Fruit fly (Drosophila melanogaster) whole organism, embryonic: ENCODE measurements around the gene CG32075.

Experiments
- Ada2b ChIP-seq: fragments of 200-800 bp; sonication (Bioruptor generic); IDR thresholded peaks from 2 replicates; pipeline ENCODE4 v1.3.6; 2022; ENCODE audit warnings: missing biosample characterization, missing genetic modification characterization
- Bdp1 ChIP-seq: fragments of 200-800 bp; sonication (Bioruptor generic); optimal IDR thresholded peaks from 3 replicates; lab custom pipeline; 2016; ENCODE audit warnings: missing biosample characterization, missing genetic modification characterization
- CG10543 ChIP-seq: fragments of 200-800 bp; sonication (Bioruptor generic); optimal IDR thresholded peaks from 3 replicates; lab custom pipeline; 2017; ENCODE audit warnings: missing biosample characterization, mild to moderate bottlenecking, missing genetic modification characterization, moderate library complexity
- CG12071 ChIP-seq: fragments of 200-800 bp; sonication (Bioruptor generic); optimal IDR thresholded peaks from 3 replicates; lab custom pipeline; 2018; ENCODE audit warnings: missing biosample characterization, mild to moderate bottlenecking, missing genetic modification characterization
- CG12744 ChIP-seq: fragments of 200-800 bp; sonication (Bioruptor generic); optimal IDR thresholded peaks from 2 replicates; lab custom pipeline; 2016; ENCODE audit warnings: missing biosample characterization, missing genetic modification characterization
- CG12942 ChIP-seq: fragments of 200-800 bp; sonication (Bioruptor generic); optimal IDR thresholded peaks from 3 replicates; lab custom pipeline; 2016; ENCODE audit warnings: missing biosample characterization, missing genetic modification characterization
- CG14860 ChIP-seq: fragments of 200-800 bp; sonication (Bioruptor generic); IDR thresholded peaks from 3 replicates; pipeline ENCODE4 v1.3.6; 2022; ENCODE audit warnings: missing biosample characterization, missing genetic modification characterization; ENCODE audit not compliant: partially characterized antibody
- CG1529 ChIP-seq: fragments of 200-800 bp; sonication (Bioruptor generic); optimal IDR thresholded peaks from 3 replicates; lab custom pipeline; 2018; ENCODE audit warnings: missing biosample characterization, missing genetic modification characterization
- CG15479 ChIP-seq: fragments of 200-800 bp; sonication (Bioruptor generic); optimal IDR thresholded peaks from 3 replicates; lab custom pipeline; 2019; ENCODE audit warnings: missing biosample characterization, mild to moderate bottlenecking, missing genetic modification characterization, moderate library complexity
- CG15514 ChIP-seq: fragments of 200-800 bp; sonication (Bioruptor generic); optimal IDR thresholded peaks from 3 replicates; lab custom pipeline; 2017; ENCODE audit warnings: missing biosample characterization, missing genetic modification characterization, mild to moderate bottlenecking, moderate library complexity, missing genetic modification reagents
- CG16813 ChIP-seq: fragments of 200-800 bp; sonication (Bioruptor generic); IDR thresholded peaks from 3 replicates; pipeline ENCODE4 v1.3.6; 2022; ENCODE audit warnings: missing biosample characterization, missing genetic modification characterization; ENCODE audit not compliant: partially characterized antibody
- CG16815 ChIP-seq: fragments of 200-800 bp; sonication (Bioruptor generic); optimal IDR thresholded peaks from 3 replicates; lab custom pipeline; 2017; ENCODE audit warnings: missing biosample characterization, mild to moderate bottlenecking, missing genetic modification characterization
- CG16863 ChIP-seq: fragments of 200-800 bp; sonication (Bioruptor generic); optimal IDR thresholded peaks from 3 replicates; lab custom pipeline; 2016; ENCODE audit warnings: missing biosample characterization, missing genetic modification characterization
- CG17328 ChIP-seq: fragments of 200-800 bp; sonication (Bioruptor generic); IDR thresholded peaks from 2 replicates; pipeline ENCODE4 v1.3.6; 2022; ENCODE audit warnings: missing biosample characterization, missing genetic modification characterization
- CG17802 ChIP-seq: fragments of 200-800 bp; sonication (Bioruptor generic); optimal IDR thresholded peaks from 2 replicates; lab custom pipeline; 2018; ENCODE audit warnings: missing biosample characterization, mild to moderate bottlenecking, missing genetic modification characterization, moderate library complexity
- CG17829 ChIP-seq: fragments of 200-800 bp; optimal IDR thresholded peaks from 2 replicates; lab custom pipeline; 2019; ENCODE audit warnings: missing biosample characterization, mild to moderate bottlenecking, missing genetic modification characterization, moderate library complexity
- CG18619 ChIP-seq: fragments of 200-800 bp; sonication (Bioruptor generic); optimal IDR thresholded peaks from 3 replicates; lab custom pipeline; 2017; ENCODE audit warnings: missing biosample characterization, mild to moderate bottlenecking, missing genetic modification characterization
- CG3065 ChIP-seq: fragments of 200-800 bp; sonication (Bioruptor generic); optimal IDR thresholded peaks from 2 replicates; lab custom pipeline; 2016; ENCODE audit warnings: missing biosample characterization, missing genetic modification characterization
- CG3281 ChIP-seq: fragments of 200-800 bp; sonication (Bioruptor generic); optimal IDR thresholded peaks from 3 replicates; lab custom pipeline; 2017; ENCODE audit warnings: missing biosample characterization, mild to moderate bottlenecking, missing genetic modification characterization
- CG3838 ChIP-seq: fragments of 200-800 bp; sonication (Bioruptor generic); optimal IDR thresholded peaks from 3 replicates; lab custom pipeline; 2016; ENCODE audit warnings: missing biosample characterization, missing genetic modification characterization
- CG4282 ChIP-seq: fragments of 200-800 bp; sonication (Bioruptor generic); optimal IDR thresholded peaks from 2 replicates; lab custom pipeline; 2016; ENCODE audit warnings: missing biosample characterization, missing genetic modification characterization
- CG7928 ChIP-seq: fragments of 200-800 bp; sonication (Bioruptor generic); optimal IDR thresholded peaks from 2 replicates; lab custom pipeline; 2017; ENCODE audit warnings: missing biosample characterization, mild to moderate bottlenecking, missing genetic modification characterization
- CG8765 ChIP-seq: fragments of 200-800 bp; sonication (Bioruptor generic); IDR thresholded peaks from 2 replicates; pipeline ENCODE4 v1.3.6; 2022; ENCODE audit warnings: missing biosample characterization, missing genetic modification characterization
- CG9215 ChIP-seq: fragments of 200-800 bp; sonication (Bioruptor generic); IDR thresholded peaks from 2 replicates; pipeline ENCODE4 v1.3.6; 2022; ENCODE audit warnings: missing biosample characterization, missing genetic modification characterization
- CG9932 ChIP-seq: fragments of 200-800 bp; sonication (Bioruptor generic); IDR thresholded peaks from 2 replicates; pipeline ENCODE4 v1.3.6; 2022; ENCODE audit warnings: missing biosample characterization, missing genetic modification characterization
- Chrac-16 ChIP-seq: fragments of 200-800 bp; sonication (Bioruptor generic); optimal IDR thresholded peaks from 3 replicates; lab custom pipeline; 2016; ENCODE audit warnings: missing biosample characterization, missing genetic modification characterization
- D19A ChIP-seq: fragments of 200-800 bp; optimal IDR thresholded peaks from 3 replicates; lab custom pipeline; 2019; ENCODE audit warnings: missing biosample characterization, mild to moderate bottlenecking, missing genetic modification characterization, moderate library complexity
- ERR ChIP-seq: fragments of 200-800 bp; sonication (Bioruptor generic); optimal IDR thresholded peaks from 2 replicates; lab custom pipeline; 2016; ENCODE audit warnings: missing biosample characterization, missing genetic modification characterization
- Ets65A ChIP-seq: fragments of 200-800 bp; sonication (Bioruptor generic); peaks from one replicate; lab custom pipeline; 2016; ENCODE audit warnings: missing biosample characterization, missing genetic modification characterization
- Hr51 ChIP-seq, 2 experiments: fragments of 200-800 bp; sonication (Bioruptor generic); optimal IDR thresholded peaks; 2 replicates in 1 of 2; 3 replicates in 1 of 2; lab custom pipeline; 2016 to 2018; ENCODE audit warnings: missing biosample characterization in 2 of 2, missing genetic modification characterization in 2 of 2, mild to moderate bottlenecking in 1 of 2, moderate library complexity in 1 of 2
- Oli ChIP-seq: fragments of 200-800 bp; sonication (Bioruptor generic); optimal IDR thresholded peaks from 2 replicates; lab custom pipeline; 2018; ENCODE audit warnings: missing biosample characterization, mild to moderate bottlenecking, missing genetic modification characterization, moderate library complexity
- Ptx1 ChIP-seq: fragments of 200-800 bp; sonication (Bioruptor generic); IDR thresholded peaks from 2 replicates; pipeline ENCODE4 v1.3.6; 2022; ENCODE audit warnings: missing biosample characterization, missing genetic modification characterization
- Sox100B ChIP-seq: fragments of 200-800 bp; sonication (Bioruptor generic); optimal IDR thresholded peaks from 3 replicates; lab custom pipeline; 2018; ENCODE audit warnings: missing biosample characterization, mild to moderate bottlenecking, missing genetic modification characterization
- Spps ChIP-seq: fragments of 200-800 bp; sonication (Bioruptor generic); optimal IDR thresholded peaks from 2 replicates; lab custom pipeline; 2018; ENCODE audit warnings: missing biosample characterization, mild to moderate bottlenecking, missing genetic modification characterization
- TFAM ChIP-seq: fragments of 200-800 bp; sonication (Bioruptor generic); optimal IDR thresholded peaks from 2 replicates; lab custom pipeline; 2017; ENCODE audit warnings: missing biosample characterization, missing genetic modification characterization, inconsistent platforms
- Trl ChIP-seq, 3 experiments: fragments of >200 bp in 2 of 3; fragments of 200-800 bp in 1 of 3; sonication (Bioruptor generic) in 1 of 3; optimal IDR thresholded peaks; 2 replicates in 1 of 3; 3 replicates in 2 of 3; lab custom pipeline; 2016 to 2017; ENCODE audit warnings: missing biosample characterization in 1 of 3, missing genetic modification characterization in 1 of 3
- bab2 ChIP-seq: fragments of 200-800 bp; sonication (Bioruptor generic); optimal IDR thresholded peaks from 2 replicates; lab custom pipeline; 2016; ENCODE audit warnings: missing biosample characterization, missing genetic modification characterization
- chn ChIP-seq: fragments of 200-800 bp; sonication (Bioruptor generic); optimal IDR thresholded peaks from 2 replicates; lab custom pipeline; 2016; ENCODE audit warnings: missing biosample characterization, missing genetic modification characterization
- esg ChIP-seq: fragments of 200-800 bp; sonication (Bioruptor generic); conservative IDR thresholded peaks from 2 replicates; pipeline ENCODE4 v1.3.6; 2022; ENCODE audit warnings: missing biosample characterization, missing genetic modification characterization
- ewg ChIP-seq: fragments of 200-800 bp; sonication (Bioruptor generic); optimal IDR thresholded peaks from 3 replicates; lab custom pipeline; 2017; ENCODE audit warnings: mild to moderate bottlenecking, missing biosample characterization, missing genetic modification reagents, missing genetic modification characterization
- ftz-f1 ChIP-seq: fragments of 200-800 bp; sonication (Bioruptor generic); optimal IDR thresholded peaks from 2 replicates; lab custom pipeline; 2016; ENCODE audit warnings: missing biosample characterization, missing genetic modification characterization
- gfzf ChIP-seq: fragments of 200-800 bp; sonication (Bioruptor generic); optimal IDR thresholded peaks from 2 replicates; lab custom pipeline; 2016; ENCODE audit warnings: missing biosample characterization, mild to moderate bottlenecking, missing genetic modification characterization, moderate library complexity
- gsb ChIP-seq: fragments of 200-800 bp; sonication (Bioruptor generic); IDR thresholded peaks from 2 replicates; pipeline ENCODE4 v1.3.6; 2022; ENCODE audit warnings: missing biosample characterization, missing genetic modification characterization
- jigr1 ChIP-seq: fragments of 200-800 bp; sonication (Bioruptor generic); IDR thresholded peaks from 3 replicates; pipeline ENCODE4 v1.3.6; 2022; ENCODE audit warnings: missing biosample characterization, missing genetic modification characterization
- ken ChIP-seq: fragments of 200-800 bp; sonication (Bioruptor generic); IDR thresholded peaks from 3 replicates; pipeline ENCODE4 v1.3.6; 2022; ENCODE audit warnings: missing biosample characterization, missing genetic modification characterization
- phol ChIP-seq: fragments of 200-800 bp; sonication (Bioruptor generic); optimal IDR thresholded peaks from 3 replicates; lab custom pipeline; 2018; ENCODE audit warnings: missing biosample characterization, mild to moderate bottlenecking, missing genetic modification characterization, moderate library complexity
- sna ChIP-seq: fragments of 200-800 bp; sonication (Bioruptor generic); IDR thresholded peaks from 2 replicates; pipeline ENCODE4 v1.3.6; 2022; ENCODE audit warnings: missing biosample characterization, missing genetic modification characterization; ENCODE audit not compliant: partially characterized antibody
- stc ChIP-seq: fragments of 200-800 bp; sonication (Bioruptor generic); IDR thresholded peaks from 2 replicates; pipeline ENCODE4 v1.3.6; 2022; ENCODE audit warnings: missing biosample characterization, missing genetic modification characterization
- vvl ChIP-seq: fragments of 200-800 bp; sonication (Bioruptor generic); IDR thresholded peaks from 2 replicates; pipeline ENCODE4 v1.3.6; 2022; ENCODE audit warnings: missing biosample characterization, missing genetic modification characterization

CG32075 gene

DNA sequence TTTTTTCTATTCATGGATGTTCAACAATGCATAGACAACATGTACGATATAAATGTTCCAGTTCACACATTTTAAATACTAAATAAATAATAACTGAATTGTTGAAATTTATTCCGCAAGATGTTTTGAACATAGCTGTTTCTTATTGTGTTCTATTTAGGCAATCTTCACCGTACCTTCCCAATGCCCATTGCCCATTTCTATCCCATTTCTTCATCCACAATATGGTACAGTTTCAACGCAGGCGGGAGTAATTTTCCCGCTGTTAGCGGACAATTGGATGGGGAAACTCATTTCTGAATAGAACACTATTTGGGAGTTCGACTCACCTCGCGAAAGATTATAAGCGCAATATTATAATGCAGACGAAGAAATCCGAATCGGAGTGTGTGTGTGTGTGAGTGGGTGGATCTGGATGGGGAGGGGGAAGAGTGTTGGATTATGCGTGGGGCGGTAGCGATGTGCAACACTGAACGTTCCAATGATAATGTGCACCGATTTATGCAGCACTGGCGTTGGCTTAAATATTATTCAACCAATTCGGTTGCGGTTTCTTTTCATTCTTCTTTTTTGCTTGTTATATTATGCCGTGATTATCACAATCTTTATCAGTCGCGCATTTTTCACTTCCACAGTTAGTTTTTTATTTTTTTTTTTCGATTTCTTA lies 27.3 kb upstream of the CG32075 start (continued):
- TF ChIP-seq stc (GFP tag; lab: Robert Waterston, UW) (0 out of 2 replicates have a peak, but pooled peaks have one; percentile 9), CG18619 (peak; percentile 22), CG17802 (tag; lab: Kevin White, UChicago) (peak; percentile 12), CG9932 (GFP tag; lab: Robert Waterston, UW) (peak; percentile 53), Sox100B (GFP tag; lab: Kevin White, UChicago) (peak; percentile 14), jigr1 (GFP tag; lab: Robert Waterston, UW) (no peak), Hr51 (GFP tag; optimal IDR thresholded peaks at IDR 0.05; lab: Kevin White, UChicago) (peak in 1 of 2 experiments; percentile 66), ewg (GFP tag; lab: Kevin White, UChicago) (peak; percentile 7), gfzf (GFP tag; lab: Kevin White, UChicago) (peak; percentile 21), gsb (GFP tag; lab: Robert Waterston, UW) (no peak), CG15479 (GFP tag; lab: Kevin White, UChicago) (no peak), bab2 (GFP tag; lab: Kevin White, UChicago) (peak; percentile 4), ERR (GFP tag; lab: Kevin White, UChicago) (peak; percentile 64), CG12744 (GFP tag; lab: Kevin White, UChicago) (no peak), CG1529 (GFP tag; lab: Kevin White, UChicago) (peak; percentile 3), ftz-f1 (peak; percentile 75), chn (GFP tag; lab: Kevin White, UChicago) (peak; percentile 88), sna (GFP tag; lab: Robert Waterston, UW) (no peak), vvl (GFP tag; lab: Robert Waterston, UW) (peak; percentile 79), Chrac-16 (GFP tag; lab: Kevin White, UChicago) (peak; percentile 30), phol (tag; lab: Kevin White, UChicago) (no peak), CG14860 (GFP tag; lab: Robert Waterston, UW) (no peak), CG9215 (0 out of 2 replicates have a peak, but pooled peaks have one; percentile 6), CG17328 (GFP tag; lab: Robert Waterston, UW) (peak; percentile 42; the same call in 1 of the 2 replicates), ken (GFP tag; lab: Robert Waterston, UW) (peak; percentile 73), Spps (tag; lab: Kevin White, UChicago) (no peak), CG3838 (GFP tag; lab: Kevin White, UChicago) (no peak), Bdp1 (peak; percentile 50), CG8765 (no peak), CG16863 (peak; percentile 42), CG16813 (GFP tag; lab: Robert Waterston, UW) (0 out of 3 replicates have a peak, but pooled peaks have one; percentile 30), TFAM (no peak), Oli (peak; percentile 6), D19A (no peak), CG16815 (GFP tag; lab: Kevin White, UChicago) (peak; percentile 37), CG12071 (GFP tag; lab: Kevin White, UChicago) (no peak), CG17829 (tag; lab: Kevin White, UChicago) (peak; percentile 31), Trl (optimal IDR thresholded peaks at IDR 0.05; lab: Kevin White, UChicago) (no peak), Trl (GFP tag; optimal IDR thresholded peaks at IDR 0.05; lab: Kevin White, UChicago) (peak; percentile 68), CG3281 (GFP tag; lab: Kevin White, UChicago) (peak; percentile 35), CG10543 (no peak), Ets65A (peak; percentile 68), CG12942 (peak; percentile 39), Ada2b (GFP tag; lab: Robert Waterston, UW) (no peak), esg (no peak), CG7928 (GFP tag; lab: Kevin White, UChicago) (no peak), CG15514 (GFP tag; lab: Kevin White, UChicago) (peak; percentile 62), Ptx1 (GFP tag; lab: Robert Waterston, UW) (peak; percentile 30; the same call in 1 of the 2 replicates), CG4282 (GFP tag; lab: Kevin White, UChicago) (no peak), CG3065 (peak; percentile 34)
